Worm (Caenorhabditis elegans) whole organism, L1 larva: Measurements from ENCODE around the gene K08H10.10.

Experiments used
- C16A3.4 ChIP-seq: fragments of 150-350 bp; optimal IDR thresholded peaks from 2 replicates; lab custom pipeline; 2014; ENCODE audit warnings: missing biosample characterization, missing genetic modification characterization
- C34B4.2 ChIP-seq: sonication (generic microtip); optimal IDR thresholded peaks from 2 replicates; lab custom pipeline; 2017; ENCODE audit warnings: mild to moderate bottlenecking, missing genetic modification characterization, missing compliant biosample characterization
- F16B12.6 ChIP-seq: fragments of 150-350 bp; optimal IDR thresholded peaks from 2 replicates; lab custom pipeline; 2014; ENCODE audit warnings: missing biosample characterization, missing genetic modification characterization
- aha-1 ChIP-seq: fragments of 150-350 bp; optimal IDR thresholded peaks from 2 replicates; lab custom pipeline; 2014; ENCODE audit warnings: missing biosample characterization, missing genetic modification characterization
- alr-1 ChIP-seq: fragments of 200-800 bp; sonication (Bioruptor generic); optimal IDR thresholded peaks from 2 replicates; lab custom pipeline; 2018; ENCODE audit warnings: borderline replicate concordance, mild to moderate bottlenecking, missing genetic modification characterization, missing compliant biosample characterization
- aly-2 ChIP-seq: fragments of 150-350 bp; optimal IDR thresholded peaks from 2 replicates; lab custom pipeline; 2014; ENCODE audit warnings: missing biosample characterization, missing genetic modification characterization
- ama-1 ChIP-seq: fragments of 150-350 bp; optimal IDR thresholded peaks from 2 replicates; lab custom pipeline; 2014
- ceh-8 ChIP-seq: fragments of 200-800 bp; sonication (Bioruptor generic); optimal IDR thresholded peaks from 2 replicates; lab custom pipeline; 2018; ENCODE audit warnings: mild to moderate bottlenecking, missing genetic modification characterization, moderate library complexity, missing compliant biosample characterization
- ceh-82 ChIP-seq, 3 experiments: fragments of 150-350 bp in 1 of 3; sonication (generic microtip) in 2 of 3; optimal IDR thresholded peaks; 2 replicates each; lab custom pipeline; 2014 to 2017; ENCODE audit warnings: missing biosample characterization in 3 of 3, missing genetic modification characterization in 3 of 3
- ces-1 ChIP-seq: fragments of 150-350 bp; optimal IDR thresholded peaks from 2 replicates; lab custom pipeline; 2014; ENCODE audit warnings: missing biosample characterization, missing genetic modification reagents, missing genetic modification characterization
- efl-3 ChIP-seq: fragments of 200-800 bp; sonication (Bioruptor generic); optimal IDR thresholded peaks from 2 replicates; lab custom pipeline; 2018; ENCODE audit warnings: mild to moderate bottlenecking, missing genetic modification characterization, missing compliant biosample characterization
- egl-13 ChIP-seq: sonication (generic microtip); optimal IDR thresholded peaks from 2 replicates; lab custom pipeline; 2016; ENCODE audit warnings: missing genotype, missing genetic modification reagents, missing genetic modification characterization, missing compliant biosample characterization
- egl-27 ChIP-seq, 2 experiments: fragments of 150-350 bp in 1 of 2; sonication (generic microtip); optimal IDR thresholded peaks; 3 replicates each; lab custom pipeline; 2017 to 2018; ENCODE audit warnings: missing biosample characterization in 2 of 2, missing genetic modification characterization in 2 of 2, missing genetic modification reagents in 2 of 2
- fkh-8 ChIP-seq: sonication (generic microtip); optimal IDR thresholded peaks from 2 replicates; lab custom pipeline; 2016; ENCODE audit warnings: mild to moderate bottlenecking, missing genetic modification characterization, missing compliant biosample characterization
- fos-1 ChIP-seq: fragments of 150-350 bp; optimal IDR thresholded peaks from 2 replicates; lab custom pipeline; 2014; ENCODE audit warnings: missing biosample characterization, missing genetic modification characterization
- hlh-17 ChIP-seq: fragments of 200-800 bp; sonication (Bioruptor generic); optimal IDR thresholded peaks from 2 replicates; lab custom pipeline; 2018; ENCODE audit warnings: missing genetic modification characterization, mild to moderate bottlenecking, missing compliant biosample characterization, moderate library complexity, borderline replicate concordance
- hlh-4 ChIP-seq: sonication (generic microtip); optimal IDR thresholded peaks from 2 replicates; lab custom pipeline; 2016; ENCODE audit warnings: mild to moderate bottlenecking, missing genetic modification characterization, missing compliant biosample characterization
- hpl-2 ChIP-seq: fragments of 150-350 bp; optimal IDR thresholded peaks from 2 replicates; lab custom pipeline; 2014; ENCODE audit warnings: missing biosample characterization, missing genetic modification reagents, missing genetic modification characterization
- irx-1 ChIP-seq: sonication (generic microtip); optimal IDR thresholded peaks from 2 replicates; lab custom pipeline; 2016; ENCODE audit warnings: missing genetic modification characterization, missing compliant biosample characterization
- isw-1 ChIP-seq: fragments of 200-800 bp; sonication (Bioruptor generic); IDR thresholded peaks from 2 replicates; pipeline ENCODE4 v1.3.6; 2022; ENCODE audit warnings: missing genetic modification characterization, missing compliant biosample characterization
- jun-1 ChIP-seq: fragments of 150-350 bp; optimal IDR thresholded peaks from 2 replicates; lab custom pipeline; 2014; ENCODE audit warnings: missing biosample characterization, missing genetic modification reagents, missing genetic modification characterization
- lin-15B ChIP-seq: fragments of 150-350 bp; sonication (generic microtip); optimal IDR thresholded peaks from 3 replicates; lab custom pipeline; 2014; ENCODE audit warnings: missing biosample characterization, missing genetic modification characterization
- lir-3 ChIP-seq: sonication (generic microtip); optimal IDR thresholded peaks from 2 replicates; lab custom pipeline; 2016; ENCODE audit warnings: mild to moderate bottlenecking, missing genetic modification characterization, moderate library complexity, missing compliant biosample characterization; ENCODE audit not compliant: poor library complexity
- lsy-2 ChIP-seq, 2 experiments: fragments of 150-350 bp; optimal IDR thresholded peaks; 2 replicates each; lab custom pipeline; 2014; ENCODE audit warnings: missing biosample characterization in 2 of 2, missing genetic modification characterization in 2 of 2
- mab-9 ChIP-seq: fragments of 200-800 bp; sonication (Bioruptor generic); IDR thresholded peaks from 2 replicates; pipeline ENCODE4 v1.3.6; 2022; ENCODE audit warnings: missing genetic modification reagents, missing genetic modification characterization, missing compliant biosample characterization
- mdl-1 ChIP-seq, 2 experiments: fragments of 150-350 bp; optimal IDR thresholded peaks; 2 replicates each; lab custom pipeline; 2014 to 2017; ENCODE audit warnings: missing biosample characterization in 2 of 2, missing genetic modification characterization in 2 of 2, inconsistent platforms in 1 of 2
- mep-1 ChIP-seq: fragments of 150-350 bp; optimal IDR thresholded peaks from 2 replicates; lab custom pipeline; 2014; ENCODE audit warnings: missing biosample characterization, missing genetic modification characterization
- nhr-12 ChIP-seq: sonication (generic microtip); optimal IDR thresholded peaks from 2 replicates; lab custom pipeline; 2017; ENCODE audit warnings: missing biosample characterization, missing genetic modification characterization
- nhr-19 ChIP-seq: fragments of 200-800 bp; sonication (Bioruptor generic); conservative IDR thresholded peaks from 2 replicates; pipeline ENCODE4 v1.3.6; 2022; ENCODE audit warnings: missing genetic modification characterization, missing compliant biosample characterization
- nhr-20 ChIP-seq: sonication (generic microtip); optimal IDR thresholded peaks from 2 replicates; lab custom pipeline; 2016; ENCODE audit warnings: mild to moderate bottlenecking, missing genetic modification characterization, missing compliant biosample characterization
- nhr-28 ChIP-seq: fragments of 150-350 bp; optimal IDR thresholded peaks from 2 replicates; lab custom pipeline; 2014; ENCODE audit warnings: missing biosample characterization, missing genetic modification characterization
- nhr-47 ChIP-seq: sonication (generic microtip); optimal IDR thresholded peaks from 2 replicates; lab custom pipeline; 2016; ENCODE audit warnings: mild to moderate bottlenecking, missing genetic modification characterization, moderate library complexity, missing compliant biosample characterization
- nhr-77 ChIP-seq: fragments of 150-350 bp; optimal IDR thresholded peaks from 2 replicates; lab custom pipeline; 2014; ENCODE audit warnings: missing biosample characterization, missing genetic modification characterization
- nhr-84 ChIP-seq: sonication (generic microtip); optimal IDR thresholded peaks from 2 replicates; lab custom pipeline; 2017; ENCODE audit warnings: missing biosample characterization, missing genetic modification characterization
- nhr-90 ChIP-seq: sonication (generic microtip); optimal IDR thresholded peaks from 2 replicates; lab custom pipeline; 2016; ENCODE audit warnings: mild to moderate bottlenecking, missing genetic modification characterization, missing compliant biosample characterization; ENCODE audit not compliant: poor library complexity
- pag-3 ChIP-seq: sonication (generic microtip); optimal IDR thresholded peaks from 2 replicates; lab custom pipeline; 2017; ENCODE audit warnings: missing genetic modification characterization, mild to moderate bottlenecking, missing compliant biosample characterization, antibody characterized with exemption, borderline replicate concordance; ENCODE audit not compliant: insufficient read depth
- pax-3 ChIP-seq: fragments of 200-800 bp; sonication (Bioruptor generic); optimal IDR thresholded peaks from 2 replicates; lab custom pipeline; 2018; ENCODE audit warnings: mild to moderate bottlenecking, missing genetic modification characterization, moderate library complexity, missing compliant biosample characterization
- rnt-1 ChIP-seq: sonication (generic microtip); optimal IDR thresholded peaks from 2 replicates; lab custom pipeline; 2016; ENCODE audit warnings: mild to moderate bottlenecking, missing genetic modification characterization, moderate library complexity, missing compliant biosample characterization
- skn-1 ChIP-seq: fragments of 150-350 bp; optimal IDR thresholded peaks from 2 replicates; lab custom pipeline; 2014; ENCODE audit warnings: missing biosample characterization, missing genetic modification characterization
- snpc-4 ChIP-seq: fragments of 150-350 bp; optimal IDR thresholded peaks from 2 replicates; lab custom pipeline; 2014; ENCODE audit warnings: missing biosample characterization, missing genetic modification characterization
- snu-23 ChIP-seq: sonication (generic microtip); optimal IDR thresholded peaks from 2 replicates; lab custom pipeline; 2016; ENCODE audit warnings: missing genetic modification characterization, missing compliant biosample characterization
- sptf-1 ChIP-seq: fragments of 150-350 bp; optimal IDR thresholded peaks from 2 replicates; lab custom pipeline; 2014; ENCODE audit warnings: missing biosample characterization, missing genetic modification characterization
- sup-37 ChIP-seq: fragments of 200-800 bp; sonication (Bioruptor generic); optimal IDR thresholded peaks from 2 replicates; lab custom pipeline; 2018; ENCODE audit warnings: mild to moderate bottlenecking, missing genetic modification characterization, missing compliant biosample characterization
- tbx-2 ChIP-seq: sonication (generic microtip); optimal IDR thresholded peaks from 2 replicates; lab custom pipeline; 2016; ENCODE audit warnings: missing genetic modification characterization, missing compliant biosample characterization
- tlp-1 ChIP-seq: fragments of 150-350 bp; optimal IDR thresholded peaks from 2 replicates; lab custom pipeline; 2014; ENCODE audit warnings: missing biosample characterization, missing genetic modification characterization
- unc-130 ChIP-seq: fragments of 150-350 bp; optimal IDR thresholded peaks from 2 replicates; lab custom pipeline; 2017; ENCODE audit warnings: missing biosample characterization, missing genetic modification characterization, inconsistent platforms
- unc-62 ChIP-seq: fragments of 150-350 bp; optimal IDR thresholded peaks from 2 replicates; lab custom pipeline; 2014; ENCODE audit warnings: missing biosample characterization, missing genetic modification reagents, missing genetic modification characterization
- unc-86 ChIP-seq: sonication (generic microtip); optimal IDR thresholded peaks from 2 replicates; lab custom pipeline; 2016; ENCODE audit warnings: missing genetic modification characterization, missing compliant biosample characterization
- unc-98 ChIP-seq: fragments of 200-800 bp; sonication (Bioruptor generic); IDR thresholded peaks from 2 replicates; pipeline ENCODE4 v1.3.6; 2022; ENCODE audit warnings: missing genetic modification characterization, missing compliant biosample characterization
- zag-1 ChIP-seq: fragments of 150-350 bp; optimal IDR thresholded peaks from 2 replicates; lab custom pipeline; 2014; ENCODE audit warnings: missing biosample characterization, missing genetic modification characterization
- ztf-11 ChIP-seq, 2 experiments: sonication (generic microtip); optimal IDR thresholded peaks; 2 replicates each; lab custom pipeline; 2016 to 2017; ENCODE audit warnings: missing genetic modification characterization in 2 of 2, missing biosample characterization in 1 of 2, missing compliant biosample characterization in 1 of 2
- ztf-4 ChIP-seq: fragments of 150-350 bp; optimal IDR thresholded peaks from 2 replicates; lab custom pipeline; 2014; ENCODE audit warnings: missing biosample characterization, missing genetic modification characterization

The K08H10.10 gene

DNA sequence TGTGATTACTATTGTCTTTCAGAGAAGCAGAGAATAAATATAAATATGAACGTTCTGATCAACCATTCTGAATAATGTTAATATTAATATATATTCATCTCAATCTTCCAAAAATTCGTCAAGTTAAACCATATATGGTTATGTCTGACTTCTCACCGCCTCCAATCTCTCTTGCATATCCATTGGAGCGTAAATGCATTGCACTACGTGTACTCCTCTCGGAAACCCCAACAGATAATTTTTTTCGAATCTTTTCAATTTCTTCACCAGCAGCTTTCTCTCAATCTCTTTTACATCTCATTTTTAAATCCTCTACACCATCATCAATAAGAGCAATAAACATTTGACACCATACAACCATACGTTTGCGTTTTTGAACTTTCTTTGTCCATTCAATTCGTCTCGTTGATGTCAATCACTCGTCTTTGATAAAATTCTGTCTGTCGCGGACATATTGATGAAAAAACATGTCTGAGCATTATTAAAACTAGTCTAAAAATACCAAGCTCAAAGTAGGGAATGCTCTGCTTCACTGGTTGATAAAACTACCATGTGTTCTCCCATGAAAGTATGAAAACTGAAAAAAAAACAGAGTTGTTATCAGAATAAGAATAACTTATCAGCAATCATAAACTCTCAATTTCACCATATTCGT lies 2.6 kb downstream of the K08H10.10 start:
- TF ChIP-seq ceh-82 (tag; optimal IDR thresholded peaks at IDR 0.05; lab: Kevin White, UChicago) (peak in 1 of 3 experiments; percentile 62), pag-3 (tag; lab: Kevin White, UChicago) (peak; percentile 15), sptf-1 (no peak), aha-1 (tag; lab: Kevin White, UChicago) (no peak), tbx-2 (tag; lab: Kevin White, UChicago) (peak; percentile 41), tlp-1 (no peak), unc-98 (GFP tag; lab: Robert Waterston, UW) (no peak), ztf-4 (no peak), lir-3 (tag; lab: Kevin White, UChicago) (peak; percentile 30), nhr-28 (tag; lab: Kevin White, UChicago) (no peak), unc-62 (GFP tag; lab: Kevin White, UChicago) (no peak), C34B4.2 (tag; lab: Kevin White, UChicago) (no peak), nhr-47 (tag; lab: Kevin White, UChicago) (peak; percentile 40), ceh-8 (no peak), hlh-17 (GFP tag; lab: Kevin White, UChicago) (no peak), mab-9 (no peak), sup-37 (GFP tag; lab: Kevin White, UChicago) (no peak), fkh-8 (peak; percentile 22), mep-1 (tag; lab: Kevin White, UChicago) (peak; percentile 49), ama-1 (lab: Kevin White, UChicago) (no peak), irx-1 (no peak), lsy-2 (tag; optimal IDR thresholded peaks at IDR 0.05; lab: Kevin White, UChicago) (peak; percentile 56 to 83), rnt-1 (peak; percentile 71), snu-23 (GFP tag; lab: Kevin White, UChicago) (peak; percentile 70), egl-27 (tag; optimal IDR thresholded peaks at IDR 0.05; lab: Kevin White, UChicago) (no peak), snpc-4 (tag; lab: Kevin White, UChicago) (peak; percentile 33), nhr-19 (GFP tag; lab: Robert Waterston, UW) (peak; percentile 48), unc-130 (peak; percentile 48), skn-1 (tag; lab: Kevin White, UChicago) (peak; percentile 49), ztf-11 (tag; optimal IDR thresholded peaks at IDR 0.05; lab: Kevin White, UChicago) (no peak), ces-1 (GFP tag; lab: Kevin White, UChicago) (no peak), hlh-4 (tag; lab: Kevin White, UChicago) (no peak), hpl-2 (GFP tag; lab: Kevin White, UChicago) (no peak), isw-1 (no peak), jun-1 (tag; lab: Kevin White, UChicago) (no peak), mdl-1 (tag; optimal IDR thresholded peaks at IDR 0.05; lab: Kevin White, UChicago) (peak in 1 of 2 experiments; percentile 1), lin-15B (peak; percentile 50), aly-2 (tag; lab: Kevin White, UChicago) (no peak), nhr-20 (tag; lab: Kevin White, UChicago) (peak; percentile 60), F16B12.6 (tag; lab: Kevin White, UChicago) (peak; percentile 8), nhr-77 (tag; lab: Kevin White, UChicago) (peak; percentile 31), zag-1 (tag; lab: Kevin White, UChicago) (no peak), unc-86 (no peak), efl-3 (GFP tag; lab: Kevin White, UChicago) (no peak), alr-1 (tag; lab: Kevin White, UChicago) (no peak), nhr-12 (tag; lab: Kevin White, UChicago) (no peak), egl-13 (no peak), nhr-90 (tag; lab: Kevin White, UChicago) (no peak), fos-1 (tag; lab: Kevin White, UChicago) (no peak), C16A3.4 (tag; lab: Kevin White, UChicago) (peak; percentile 83), pax-3 (tag; lab: Kevin White, UChicago) (no peak), nhr-84 (tag; lab: Kevin White, UChicago) (no peak)
